Fruit fly (Drosophila melanogaster) ovary, adult (tissue): Measurements from ENCODE around the gene CG32262.

Experiments
- CG17801 ChIP-seq: fragments of 200-800 bp; optimal IDR thresholded peaks from 2 replicates; lab custom pipeline; 2019; ENCODE audit warnings: missing biosample characterization, mild to moderate bottlenecking, missing genetic modification characterization, moderate library complexity; ENCODE audit not compliant: partially characterized antibody

The CG32262 gene

DNA sequence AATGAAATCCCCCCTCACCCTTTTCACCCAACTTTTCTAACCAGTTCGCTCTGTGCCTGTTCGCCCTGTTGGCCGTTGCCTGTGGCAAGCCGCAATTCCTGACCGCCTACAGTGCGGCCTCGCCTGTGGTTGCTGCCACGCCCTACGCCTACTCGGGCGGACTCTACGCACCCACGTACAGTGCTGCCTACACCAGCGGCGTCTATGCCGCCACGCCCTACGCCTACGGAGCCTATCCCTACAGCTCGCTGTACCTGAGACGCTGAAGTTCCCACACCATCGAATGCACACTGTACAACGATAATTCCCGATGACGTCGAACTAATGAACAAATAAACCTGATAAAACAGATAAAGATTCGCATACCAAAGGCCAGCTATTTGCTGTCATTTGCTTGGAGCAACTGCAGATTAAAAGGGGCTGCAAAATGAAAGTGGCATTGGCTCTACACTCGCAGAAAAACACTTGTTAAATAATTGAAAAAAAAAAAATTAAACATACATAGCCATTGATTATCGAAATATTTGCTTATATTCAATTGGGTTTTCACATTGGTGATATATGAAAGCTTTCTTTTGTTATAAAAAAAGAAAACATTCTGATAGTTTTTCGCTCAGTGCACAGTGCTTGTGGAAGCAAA, 18.8 kb downstream of the CG32262 start:
- no peak for TF ChIP-seq CG17801 (GFP tag; lab: Kevin White, UChicago)

DNA sequence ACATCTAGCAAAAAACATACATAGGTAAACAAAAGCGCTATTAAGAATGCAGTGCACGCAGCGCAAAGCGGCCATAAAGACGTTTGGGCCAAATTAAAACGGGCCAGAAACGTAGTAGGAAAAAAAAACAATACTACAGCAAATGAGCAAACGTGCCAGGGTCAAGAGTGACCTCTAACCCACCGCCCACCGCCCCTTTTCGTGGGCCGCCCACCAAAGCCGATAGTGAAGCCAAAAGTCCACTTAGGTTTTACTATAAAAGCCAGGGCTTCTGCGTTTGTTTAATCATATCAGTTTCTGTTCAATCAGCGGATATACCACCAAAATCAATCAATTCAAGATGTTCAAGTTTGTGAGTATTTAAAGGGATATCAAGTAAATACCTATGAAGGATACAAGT, 19.5 kb downstream of the CG32262 start, which contains the start of gene CG32266:
CG32266 (plus strand) TSS at position 301 of the 400 bp plus-strand sequence.
- TF ChIP-seq CG17801 (GFP tag; lab: Kevin White, UChicago), result no peak

DNA sequence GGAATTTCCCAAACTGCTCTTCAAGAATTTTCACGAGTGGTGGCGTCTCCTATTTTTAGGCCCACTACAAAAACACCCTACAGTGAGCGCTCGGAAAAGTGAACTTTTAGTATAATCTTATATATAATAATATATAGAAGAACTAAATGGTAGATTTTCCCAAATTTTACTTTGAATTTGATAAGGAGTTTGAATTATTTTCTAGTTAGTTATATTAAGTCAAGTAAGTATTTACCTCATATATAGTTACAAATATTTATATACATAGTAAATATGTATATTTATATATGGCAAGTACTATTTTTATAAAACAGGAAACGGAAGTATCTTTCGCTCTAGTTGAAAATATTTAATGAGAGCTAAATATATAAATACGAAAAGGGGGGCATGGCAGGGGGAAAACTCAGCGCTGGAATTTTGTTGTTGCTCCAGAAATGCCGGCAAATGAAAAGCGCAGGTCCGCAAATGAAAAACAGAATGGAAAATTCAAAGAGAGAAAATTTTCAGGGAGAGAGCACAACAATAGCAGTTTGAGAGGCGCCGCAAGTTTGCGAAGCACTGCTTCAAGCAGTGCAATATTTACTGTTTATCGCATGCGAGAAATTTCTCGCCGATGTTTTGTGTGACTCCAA, 21.1 kb downstream of the CG32262 start:
- TF ChIP-seq CG17801 (GFP tag; lab: Kevin White, UChicago), result no peak

DNA sequence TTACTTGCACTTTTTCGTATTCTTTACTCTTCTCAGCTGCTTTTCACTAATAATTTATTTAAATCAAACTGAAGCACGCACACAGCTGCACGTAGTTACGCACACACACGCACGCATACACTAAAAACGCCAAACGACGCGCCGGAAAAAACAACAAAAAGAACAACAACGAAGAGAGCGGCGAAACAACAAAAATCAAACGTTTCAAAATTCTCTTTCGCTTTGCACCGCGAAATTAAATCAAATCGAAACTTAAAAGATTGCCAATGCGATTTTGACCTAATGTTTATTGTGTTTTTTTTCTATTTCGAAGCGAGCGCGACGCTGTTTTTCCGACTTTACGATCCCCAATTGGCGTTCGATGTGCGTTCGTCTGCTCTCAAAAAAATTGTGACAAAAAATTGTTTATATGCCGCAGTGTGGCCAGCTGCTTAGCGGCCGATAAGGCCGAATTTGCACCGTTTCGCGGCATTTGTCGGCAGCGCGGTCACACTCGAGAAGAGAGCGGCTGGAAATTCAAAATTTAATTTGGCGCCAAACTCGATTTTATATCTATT, 22.3 kb downstream of the CG32262 start:
- TF ChIP-seq CG17801 (GFP tag; lab: Kevin White, UChicago), result peak; percentile 27

- TF ChIP-seq CG17801 (GFP tag; lab: Kevin White, UChicago), result no peak
Observed at dm6 chr3L:3787077-3787433, 22.9 kb downstream of the CG32262 start.

DNA sequence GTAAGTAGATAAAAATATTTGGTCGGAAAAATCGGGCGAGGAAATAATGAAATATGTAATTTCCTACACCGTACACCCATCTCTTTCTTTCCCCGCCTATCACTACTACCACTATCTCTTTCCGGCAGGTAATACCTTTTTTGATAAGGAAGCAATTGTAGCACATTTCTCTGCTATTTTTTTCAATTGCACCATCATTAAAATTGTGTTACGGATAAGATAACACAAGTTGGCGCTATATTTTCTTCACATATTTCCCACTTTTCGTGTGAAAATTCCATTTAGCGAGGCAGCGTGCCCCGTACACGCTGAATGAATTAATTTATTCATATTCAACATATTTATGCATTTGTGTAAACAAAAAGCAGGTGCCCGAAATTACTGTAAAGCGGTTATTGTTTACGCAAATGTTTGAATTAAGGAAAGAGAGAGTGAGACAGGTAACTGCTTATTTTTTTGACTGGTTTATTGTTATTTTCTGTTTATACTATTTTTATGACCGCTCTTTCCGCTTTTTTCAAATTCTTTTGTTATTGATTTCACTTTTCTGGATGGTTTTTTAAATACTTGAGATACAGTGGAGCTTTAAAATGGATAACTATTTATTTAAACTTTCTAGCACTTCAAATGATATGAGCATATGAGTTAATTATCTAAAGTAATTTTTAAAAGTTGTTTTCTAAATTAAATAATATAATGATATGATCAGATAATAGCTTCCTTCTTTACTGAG, 23.5 kb downstream of the CG32262 start:
- TF ChIP-seq CG17801 (GFP tag; lab: Kevin White, UChicago), result no peak

dm6 chr3L:3785688-3786087, 24.3 kb downstream of the CG32262 start:
- TF ChIP-seq CG17801 (GFP tag; lab: Kevin White, UChicago), result no peak

DNA sequence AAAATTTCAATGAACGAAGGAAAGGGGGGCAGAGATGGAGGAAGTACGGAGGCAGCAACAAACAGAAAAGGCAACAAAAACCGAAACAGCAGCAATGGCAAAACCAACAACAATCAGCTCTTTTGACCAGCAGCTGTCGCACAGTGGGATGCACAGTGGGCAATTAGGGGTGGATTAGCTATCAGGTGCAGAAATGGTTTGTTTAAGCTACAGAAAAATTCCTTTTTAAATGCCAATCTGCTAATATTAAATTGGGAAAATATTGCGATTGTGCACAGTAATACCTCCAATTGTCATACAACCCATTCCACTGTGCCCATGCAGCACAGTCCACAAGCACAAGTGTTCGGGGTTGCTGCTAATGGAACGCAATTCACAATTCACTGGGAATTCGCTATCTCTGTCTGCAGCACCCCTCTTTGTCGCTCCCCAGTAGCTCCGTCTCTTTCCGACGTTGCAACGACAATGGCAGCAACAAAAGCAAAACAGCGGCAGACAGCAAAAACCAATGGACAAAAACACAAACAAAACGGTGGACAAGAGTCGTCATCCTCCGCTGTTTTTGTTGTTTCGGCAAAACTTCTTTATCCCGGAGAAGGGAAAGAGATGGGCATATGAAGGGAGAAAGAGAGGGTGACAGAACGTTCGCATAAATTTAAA, 24.9 kb downstream of the CG32262 start:
- no peak for TF ChIP-seq CG17801 (GFP tag; lab: Kevin White, UChicago)

DNA sequence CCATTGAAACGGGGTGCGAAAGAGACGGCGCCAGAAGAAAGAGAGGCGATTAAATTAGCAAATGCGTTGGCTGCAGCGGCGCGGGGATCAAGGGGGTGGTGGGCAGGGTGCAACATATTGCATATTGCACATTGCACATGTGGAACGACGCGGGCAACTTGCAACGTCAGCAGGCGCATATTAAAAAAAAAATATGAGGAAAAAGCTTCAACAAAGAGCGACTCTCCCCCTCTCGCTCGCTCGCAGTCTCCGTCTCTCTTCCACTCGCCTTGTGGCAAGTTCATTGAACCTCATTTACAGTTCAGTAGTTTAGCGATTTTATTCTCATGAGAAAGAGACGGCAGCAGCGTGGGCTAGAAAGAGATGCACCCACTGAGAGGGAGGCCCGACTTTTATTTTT, 26.0 kb downstream of the CG32262 start:
- TF ChIP-seq CG17801 (GFP tag; lab: Kevin White, UChicago), result no peak

- TF ChIP-seq CG17801 (GFP tag; lab: Kevin White, UChicago), result no peak
Observed at dm6 chr3L:3783436-3783835, 26.6 kb downstream of the CG32262 start.

DNA sequence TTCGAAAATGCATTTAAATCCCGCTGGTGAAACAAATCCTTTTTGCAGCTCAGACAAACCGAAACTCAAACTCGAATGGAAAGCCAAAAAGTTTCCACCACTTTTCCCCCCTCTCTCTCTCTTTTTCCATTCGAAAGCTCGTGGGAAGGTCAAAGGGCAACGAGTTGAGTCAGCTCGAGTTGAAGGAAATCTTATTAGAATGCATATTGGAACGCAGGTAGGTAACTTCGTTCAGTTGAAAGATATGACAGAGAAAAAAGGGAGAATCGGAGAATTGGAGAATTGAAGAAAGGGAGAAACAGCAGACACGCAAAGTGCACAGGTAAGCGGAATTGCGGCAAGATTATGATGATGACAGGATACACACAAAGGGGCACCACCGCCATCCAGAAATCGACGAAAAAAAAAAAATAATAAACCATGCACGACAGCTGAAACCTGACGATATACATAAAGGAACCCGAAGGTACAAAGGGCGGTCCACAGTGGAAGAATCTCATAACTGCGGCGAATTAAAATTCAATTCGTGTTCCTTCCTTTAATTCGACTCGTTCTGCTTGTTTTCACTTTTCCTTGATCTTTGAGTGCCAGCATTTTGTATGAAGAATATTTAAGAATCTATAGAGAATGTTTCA, 27.3 kb downstream of the CG32262 start:
- TF ChIP-seq CG17801 (GFP tag; lab: Kevin White, UChicago), result no peak

DNA sequence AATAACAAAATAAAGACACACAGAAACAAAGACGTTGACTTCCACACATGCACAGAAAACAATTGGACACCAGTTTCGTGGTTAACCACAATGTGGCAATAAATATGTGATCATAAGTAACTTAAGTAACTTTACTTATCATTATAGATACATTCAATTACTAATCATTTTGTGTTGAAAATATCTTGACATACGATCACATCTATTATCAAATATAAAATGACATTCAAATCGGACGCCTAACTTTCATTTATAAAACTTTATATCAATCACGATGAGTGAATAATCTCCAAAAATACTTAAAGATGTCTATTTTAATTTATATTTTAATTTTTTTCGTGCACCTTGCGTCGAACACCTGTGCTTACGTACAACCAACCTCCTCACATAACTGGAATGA, 31.5 kb downstream of the CG32262 start:
- no peak for TF ChIP-seq CG17801 (GFP tag; lab: Kevin White, UChicago)

dm6 chr3L:3776559-3777097, 33.4 kb downstream of the CG32262 start:
- TF ChIP-seq CG17801 (GFP tag; lab: Kevin White, UChicago), result no peak

dm6 chr3L:3773317-3773716, 36.7 kb downstream of the CG32262 start:
- TF ChIP-seq CG17801 (GFP tag; lab: Kevin White, UChicago), result no peak
